Fruit fly (Drosophila melanogaster): ENCODE measurements around the gene klar.

klar gene

DNA sequence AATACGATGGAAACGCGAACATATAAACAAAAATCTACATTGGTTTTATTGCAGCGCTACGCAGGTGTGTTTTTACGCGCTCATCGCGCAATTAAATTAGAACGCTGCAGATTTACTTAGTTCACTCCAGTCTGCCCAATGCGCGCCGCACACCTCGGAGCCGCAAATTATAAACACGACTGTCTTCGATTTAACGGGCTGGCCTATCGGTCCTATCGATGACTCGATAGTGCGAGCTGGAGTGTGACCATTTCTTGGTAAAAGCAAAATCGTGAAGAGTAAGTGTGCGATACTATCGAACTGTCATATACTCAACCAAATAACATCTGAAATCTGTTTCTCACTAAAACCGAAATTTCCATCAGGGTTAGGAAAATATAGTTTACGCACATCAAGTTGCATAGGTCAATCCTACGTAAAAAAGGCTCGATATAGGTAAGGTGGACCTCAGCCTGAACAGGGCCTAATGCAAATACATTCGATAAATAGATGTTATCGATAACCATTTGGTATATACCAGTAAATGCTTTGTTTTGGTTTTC lies at the start of gene klar, which contains the start of gene BORCS6:
TSS of gene klar (minus strand) at position 183 of the 542 bp plus-strand sequence.
TSS of gene BORCS6 (plus strand) at position 420 of the 542 bp plus-strand sequence.
- TF ChIP-seq Lpt (GFP tag; optimal IDR thresholded peaks at IDR 0.05) (no peak), fkh (GFP tag; optimal IDR thresholded peaks at IDR 0.05) (peak; percentile 70), Eip75B (GFP tag; optimal IDR thresholded peaks at IDR 0.05) (peak; percentile 36), CG6792 (GFP tag; optimal IDR thresholded peaks at IDR 0.05) (no peak), eg (GFP tag; IDR thresholded peaks at IDR 0.05) (peak; percentile 27; the same call in 2 of the 3 replicates), Eip93F (GFP tag; optimal IDR thresholded peaks at IDR 0.05) (no peak), CG6808 (GFP tag; optimal IDR thresholded peaks at IDR 0.05) (no peak), fd59A (GFP tag; optimal IDR thresholded peaks at IDR 0.05) (no peak), Sox102F (GFP tag; optimal IDR thresholded peaks at IDR 0.05) (peak; percentile 5), CG6163 (GFP tag; IDR thresholded peaks at IDR 0.05) (peak; percentile 58; the same call in 1 of the 3 replicates), esn (GFP tag; optimal IDR thresholded peaks at IDR 0.05) (peak; percentile 38), CG1621 (tag; optimal IDR thresholded peaks at IDR 0.05) (no peak), CG9139 (GFP tag; optimal IDR thresholded peaks at IDR 0.05) (no peak), CG11294 (GFP tag; IDR thresholded peaks at IDR 0.05) (no peak), CG10669 (GFP tag; optimal IDR thresholded peaks at IDR 0.05) (no peak), Blimp-1 (GFP tag; optimal IDR thresholded peaks at IDR 0.05) (no peak), CG11762 (GFP tag; optimal IDR thresholded peaks at IDR 0.05; ENCODE audit: insufficient read depth) (no peak), CG4318 (GFP tag; optimal IDR thresholded peaks at IDR 0.05) (no peak), salr (GFP tag; optimal IDR thresholded peaks at IDR 0.05) (peak in 1 of 2 experiments; percentile 10), CG31627 (GFP tag; optimal IDR thresholded peaks at IDR 0.05) (peak; percentile 70), vri (GFP tag; optimal IDR thresholded peaks at IDR 0.05) (peak; percentile 67), dsx (GFP tag; optimal IDR thresholded peaks at IDR 0.05; ENCODE audit: poor library complexity, severe bottlenecking) (no peak), dac (GFP tag; optimal IDR thresholded peaks at IDR 0.05) (no peak), OdsH (GFP tag; optimal IDR thresholded peaks at IDR 0.05) (peak; percentile 40), CG7368 (GFP tag; optimal IDR thresholded peaks at IDR 0.05) (no peak), acj6 (GFP tag; optimal IDR thresholded peaks at IDR 0.05) (peak; percentile 10), CG10631 (GFP tag; optimal IDR thresholded peaks at IDR 0.05) (no peak), Eip78C (GFP tag) (no peak), lz (GFP tag; optimal IDR thresholded peaks at IDR 0.05) (peak; percentile 40), CG32006 (GFP tag; optimal IDR thresholded peaks at IDR 0.05) (peak; percentile 38), cyc (GFP tag; optimal IDR thresholded peaks at IDR 0.05) (peak; percentile 44), Gug (GFP tag; IDR thresholded peaks at IDR 0.05) (no peak), Hr4 (GFP tag; optimal IDR thresholded peaks at IDR 0.05) (peak; percentile 27), Hr38 (GFP tag; optimal IDR thresholded peaks at IDR 0.05) (no peak), pdm3 (GFP tag; optimal IDR thresholded peaks at IDR 0.05) (peak; percentile 36), CG6854 (GFP tag; optimal IDR thresholded peaks at IDR 0.05) (peak; percentile 77), CG8119 (GFP tag; IDR thresholded peaks at IDR 0.05) (0 out of 3 replicates have a peak, but pooled peaks have one; percentile 21), CG11902 (GFP tag; optimal IDR thresholded peaks at IDR 0.05) (no peak), achi (GFP tag; optimal IDR thresholded peaks at IDR 0.05) (peak; percentile 28), Sox14 (GFP tag; optimal IDR thresholded peaks at IDR 0.05) (peak; percentile 82), net (GFP tag; optimal IDR thresholded peaks at IDR 0.05) (no peak), Ets21C (GFP tag; optimal IDR thresholded peaks at IDR 0.05) (peak; percentile 47), CG3032 (tag; optimal IDR thresholded peaks at IDR 0.05) (peak; percentile 9), svp (GFP tag) (no peak), ss (GFP tag; optimal IDR thresholded peaks at IDR 0.05) (no peak), fd85E (GFP tag; optimal IDR thresholded peaks at IDR 0.05) (peak; percentile 26), Sox15 (GFP tag; optimal IDR thresholded peaks at IDR 0.05) (peak; percentile 21), spab (GFP tag; optimal IDR thresholded peaks at IDR 0.05) (no peak), CG15336 (GFP tag; IDR thresholded peaks at IDR 0.05) (no peak), Met (GFP tag; optimal IDR thresholded peaks at IDR 0.05) (peak; percentile 26), CG34406 (GFP tag; optimal IDR thresholded peaks at IDR 0.05) (no peak), Ets96B (tag; optimal IDR thresholded peaks at IDR 0.05) (peak; percentile 9)

All from whole organism, prepupa.